Fruit fly (Drosophila melanogaster) whole organism, embryonic: ENCODE data around the gene g.

ENCODE experiments used
- ATbp ChIP-seq: fragments of 200-800 bp; sonication (Bioruptor generic); optimal IDR thresholded peaks from 2 replicates; lab custom pipeline; 2017; ENCODE audit warnings: missing biosample characterization, mild to moderate bottlenecking, missing genetic modification characterization, missing genetic modification reagents
- CG10209 ChIP-seq: fragments of 200-800 bp; sonication (Bioruptor generic); optimal IDR thresholded peaks from 3 replicates; lab custom pipeline; 2017; ENCODE audit warnings: missing biosample characterization, mild to moderate bottlenecking, missing genetic modification characterization, missing genetic modification reagents
- CG10462 ChIP-seq: fragments of 200-800 bp; sonication (Bioruptor generic); optimal IDR thresholded peaks from 2 replicates; lab custom pipeline; 2016; ENCODE audit warnings: missing biosample characterization, missing genetic modification characterization
- CG12236 ChIP-seq: fragments of 200-800 bp; sonication (Bioruptor generic); optimal IDR thresholded peaks from 2 replicates; lab custom pipeline; 2016; ENCODE audit warnings: missing biosample characterization, missing genetic modification characterization
- CG12659 ChIP-seq: fragments of 200-800 bp; sonication (Bioruptor generic); optimal IDR thresholded peaks from 3 replicates; lab custom pipeline; 2017; ENCODE audit warnings: mild to moderate bottlenecking, missing biosample characterization, missing genetic modification reagents, missing genetic modification characterization
- CG15601 ChIP-seq: fragments of 200-800 bp; sonication (Bioruptor generic); optimal IDR thresholded peaks from 3 replicates; lab custom pipeline; 2019; ENCODE audit warnings: missing biosample characterization, mild to moderate bottlenecking, missing genetic modification characterization, moderate library complexity
- CG17361 ChIP-seq: fragments of 200-800 bp; sonication (Bioruptor generic); IDR thresholded peaks from 3 replicates; pipeline ENCODE4 v1.3.6; 2022; ENCODE audit warnings: missing biosample characterization, missing genetic modification characterization
- CG1832 ChIP-seq: fragments of 200-800 bp; sonication (Bioruptor generic); optimal IDR thresholded peaks from 2 replicates; lab custom pipeline; 2017; ENCODE audit warnings: missing biosample characterization, mild to moderate bottlenecking, missing genetic modification characterization, inconsistent platforms
- CG30403 ChIP-seq: fragments of 200-800 bp; sonication (Bioruptor generic); optimal IDR thresholded peaks from 3 replicates; lab custom pipeline; 2016; ENCODE audit warnings: missing biosample characterization, missing genetic modification characterization
- CG31365 ChIP-seq: fragments of 200-800 bp; sonication (Bioruptor generic); optimal IDR thresholded peaks from 2 replicates; lab custom pipeline; 2018; ENCODE audit warnings: missing biosample characterization, mild to moderate bottlenecking, missing genetic modification characterization
- CG33213 ChIP-seq: fragments of 200-800 bp; sonication (Bioruptor generic); optimal IDR thresholded peaks from 3 replicates; lab custom pipeline; 2016; ENCODE audit warnings: missing biosample characterization, missing genetic modification characterization
- CG4404 ChIP-seq: fragments of 200-800 bp; sonication (Bioruptor generic); IDR thresholded peaks from 2 replicates; pipeline ENCODE4 v1.3.6; 2022; ENCODE audit warnings: missing biosample characterization, missing genetic modification characterization
- CG4617 ChIP-seq: fragments of 200-800 bp; sonication (Bioruptor generic); optimal IDR thresholded peaks from 3 replicates; lab custom pipeline; 2016; ENCODE audit warnings: missing biosample characterization, missing genetic modification characterization, borderline replicate concordance
- CG7372 ChIP-seq: fragments of 200-800 bp; sonication (Bioruptor generic); IDR thresholded peaks from 2 replicates; pipeline ENCODE4 v1.3.6; 2022; ENCODE audit warnings: missing biosample characterization, missing genetic modification characterization
- CG8290 ChIP-seq, 3 experiments: fragments of 200-800 bp; sonication (Bioruptor generic); optimal IDR thresholded peaks; 2 replicates each; lab custom pipeline; 2016 to 2019; ENCODE audit warnings: missing biosample characterization in 3 of 3, missing genetic modification characterization in 3 of 3, mild to moderate bottlenecking in 2 of 3, moderate library complexity in 1 of 3
- CG8765 ChIP-seq: fragments of 200-800 bp; sonication (Bioruptor generic); IDR thresholded peaks from 2 replicates; pipeline ENCODE4 v1.3.6; 2022; ENCODE audit warnings: missing biosample characterization, missing genetic modification characterization
- CG9437 ChIP-seq: fragments of 200-800 bp; sonication (Bioruptor generic); optimal IDR thresholded peaks from 2 replicates; lab custom pipeline; 2018; ENCODE audit warnings: missing biosample characterization, mild to moderate bottlenecking, missing genetic modification characterization
- CG9609 ChIP-seq: fragments of 200-800 bp; sonication (Bioruptor generic); optimal IDR thresholded peaks from 3 replicates; lab custom pipeline; 2016; ENCODE audit warnings: missing biosample characterization, missing genetic modification characterization
- CkIIα-i1 ChIP-seq: fragments of 200-800 bp; sonication (Bioruptor generic); IDR thresholded peaks from 2 replicates; pipeline ENCODE4 v1.3.6; 2022; ENCODE audit warnings: missing biosample characterization, missing genetic modification characterization
- D19A ChIP-seq: fragments of 200-800 bp; optimal IDR thresholded peaks from 3 replicates; lab custom pipeline; 2019; ENCODE audit warnings: missing biosample characterization, mild to moderate bottlenecking, missing genetic modification characterization, moderate library complexity
- Dfd ChIP-seq, 2 experiments: fragments of >200 bp; optimal IDR thresholded peaks; 2 replicates each; lab custom pipeline; 2017; ENCODE audit warnings: missing biosample characterization in 2 of 2, missing genetic modification characterization in 2 of 2
- Dip3 ChIP-seq: fragments of 200-800 bp; sonication (Bioruptor generic); optimal IDR thresholded peaks from 3 replicates; lab custom pipeline; 2016; ENCODE audit warnings: missing biosample characterization, missing genetic modification characterization
- Eip74EF ChIP-seq, 2 experiments: fragments of 200-800 bp in 1 of 2; fragments of >200 bp in 1 of 2; sonication (Bioruptor generic) in 1 of 2; optimal IDR thresholded peaks; 2 replicates each; lab custom pipeline; 2017 to 2019; ENCODE audit warnings: missing biosample characterization in 2 of 2, missing genetic modification characterization in 2 of 2, mild to moderate bottlenecking in 1 of 2, moderate library complexity in 1 of 2
- Gug ChIP-seq: fragments of 200-800 bp; sonication (Bioruptor generic); IDR thresholded peaks from 4 replicates; pipeline ENCODE4 v1.3.6; 2022; ENCODE audit warnings: missing biosample characterization, missing genetic modification characterization
- Hmr ChIP-seq: fragments of 200-800 bp; sonication (Bioruptor generic); optimal IDR thresholded peaks from 3 replicates; lab custom pipeline; 2017; ENCODE audit warnings: mild to moderate bottlenecking, missing biosample characterization, missing genetic modification reagents, missing genetic modification characterization
- Lhr ChIP-seq: fragments of 200-800 bp; sonication (Bioruptor generic); optimal IDR thresholded peaks from 3 replicates; lab custom pipeline; 2017; ENCODE audit warnings: mild to moderate bottlenecking, missing biosample characterization, missing genetic modification reagents, missing genetic modification characterization
- Nf-YA ChIP-seq: fragments of 200-800 bp; sonication (Bioruptor generic); IDR thresholded peaks from 2 replicates; pipeline ENCODE4 v1.3.6; 2022; ENCODE audit warnings: missing biosample characterization, missing genetic modification characterization
- Oaz ChIP-seq: fragments of 200-800 bp; sonication (Bioruptor generic); IDR thresholded peaks from 2 replicates; pipeline ENCODE4 v1.3.6; 2022; ENCODE audit warnings: missing biosample characterization, missing genetic modification characterization
- Pdp1 ChIP-seq, 2 experiments: fragments of 200-800 bp; sonication (Bioruptor generic); optimal IDR thresholded peaks; 3 replicates each; lab custom pipeline; 2016; ENCODE audit warnings: missing biosample characterization in 2 of 2, missing genetic modification characterization in 2 of 2, mild to moderate bottlenecking in 1 of 2, moderate library complexity in 1 of 2
- Side ChIP-seq: fragments of 200-800 bp; sonication (Bioruptor generic); optimal IDR thresholded peaks from 2 replicates; lab custom pipeline; 2016; ENCODE audit warnings: missing biosample characterization, missing genetic modification characterization
- Xbp1 ChIP-seq: fragments of 200-800 bp; sonication (Bioruptor generic); optimal IDR thresholded peaks from 3 replicates; lab custom pipeline; 2016; ENCODE audit warnings: missing biosample characterization, mild to moderate bottlenecking, missing genetic modification characterization
- abd-A ChIP-seq: fragments of 200-800 bp; sonication (Bioruptor generic); optimal IDR thresholded peaks from 3 replicates; lab custom pipeline; 2019; ENCODE audit warnings: missing biosample characterization, mild to moderate bottlenecking, missing genetic modification characterization, moderate library complexity
- ara ChIP-seq: fragments of 200-800 bp; sonication (Bioruptor generic); IDR thresholded peaks from 2 replicates; pipeline ENCODE4 v1.3.6; 2022; ENCODE audit warnings: missing biosample characterization, missing genetic modification characterization
- ash1 ChIP-seq: fragments of 200-800 bp; sonication (Bioruptor generic); optimal IDR thresholded peaks from 2 replicates; lab custom pipeline; 2018; ENCODE audit warnings: missing biosample characterization, mild to moderate bottlenecking, missing genetic modification characterization
- bigmax ChIP-seq: fragments of 200-800 bp; sonication (Bioruptor generic); optimal IDR thresholded peaks from 2 replicates; lab custom pipeline; 2018; ENCODE audit warnings: missing biosample characterization, mild to moderate bottlenecking, missing genetic modification characterization
- cad ChIP-seq: fragments of >200 bp; optimal IDR thresholded peaks from 2 replicates; lab custom pipeline; 2017; ENCODE audit warnings: missing biosample characterization, missing genetic modification characterization
- cwo ChIP-seq: fragments of 200-800 bp; sonication (Bioruptor generic); optimal IDR thresholded peaks from 3 replicates; lab custom pipeline; 2017; ENCODE audit warnings: missing biosample characterization, missing genetic modification characterization, mild to moderate bottlenecking, moderate library complexity, missing genetic modification reagents
- dimm ChIP-seq: fragments of 200-800 bp; sonication (Bioruptor generic); IDR thresholded peaks from 2 replicates; pipeline ENCODE4 v1.3.6; 2022; ENCODE audit warnings: missing biosample characterization, missing genetic modification characterization
- dmrt11E ChIP-seq: fragments of 200-800 bp; sonication (Bioruptor generic); optimal IDR thresholded peaks from 3 replicates; lab custom pipeline; 2018; ENCODE audit warnings: missing biosample characterization, mild to moderate bottlenecking, missing genetic modification characterization, moderate library complexity
- emc ChIP-seq: fragments of 200-800 bp; sonication (Bioruptor generic); optimal IDR thresholded peaks from 2 replicates; lab custom pipeline; 2016; ENCODE audit warnings: missing biosample characterization, missing genetic modification characterization
- grau ChIP-seq: fragments of 200-800 bp; optimal IDR thresholded peaks from 3 replicates; lab custom pipeline; 2019; ENCODE audit warnings: missing biosample characterization, mild to moderate bottlenecking, missing genetic modification characterization, moderate library complexity
- grn ChIP-seq: fragments of 200-800 bp; sonication (Bioruptor generic); optimal IDR thresholded peaks from 3 replicates; lab custom pipeline; 2017; ENCODE audit warnings: missing biosample characterization, missing genetic modification characterization
- hth ChIP-seq: fragments of >200 bp; optimal IDR thresholded peaks from 2 replicates; lab custom pipeline; 2017; ENCODE audit warnings: inconsistent platforms
- lab ChIP-seq: fragments of 200-800 bp; sonication (Bioruptor generic); optimal IDR thresholded peaks from 3 replicates; lab custom pipeline; 2017; ENCODE audit warnings: missing biosample characterization, missing genetic modification characterization, mild to moderate bottlenecking, moderate library complexity, missing genetic modification reagents
- lola ChIP-seq, 3 experiments: fragments of >200 bp in 2 of 3; fragments of 200-800 bp in 1 of 3; sonication (Bioruptor generic) in 1 of 3; optimal IDR thresholded peaks; 2 replicates each; lab custom pipeline; 2017 to 2019; ENCODE audit warnings: missing biosample characterization in 3 of 3, missing genetic modification characterization in 3 of 3, mild to moderate bottlenecking in 1 of 3, moderate library complexity in 1 of 3
- luna ChIP-seq: fragments of 200-800 bp; sonication (Bioruptor generic); optimal IDR thresholded peaks from 2 replicates; lab custom pipeline; 2016; ENCODE audit warnings: missing biosample characterization, missing genetic modification characterization
- ro ChIP-seq: fragments of 200-800 bp; sonication (Bioruptor generic); IDR thresholded peaks from 2 replicates; pipeline ENCODE4 v1.3.6; 2022; ENCODE audit warnings: missing biosample characterization, missing genetic modification characterization
- sd ChIP-seq: fragments of 200-800 bp; sonication (Bioruptor generic); optimal IDR thresholded peaks from 3 replicates; lab custom pipeline; 2018; ENCODE audit warnings: missing biosample characterization, mild to moderate bottlenecking, missing genetic modification characterization, moderate library complexity
- slou ChIP-seq: fragments of 200-800 bp; sonication (Bioruptor generic); optimal IDR thresholded peaks from 3 replicates; lab custom pipeline; 2016; ENCODE audit warnings: missing biosample characterization, missing genetic modification characterization
- ttk ChIP-seq: fragments of 200-800 bp; sonication (Bioruptor generic); IDR thresholded peaks from 2 replicates; pipeline ENCODE4 v2.1.2; 2022; ENCODE audit warnings: missing biosample characterization, missing genetic modification characterization
- vnd ChIP-seq: fragments of 200-800 bp; sonication (Bioruptor generic); IDR thresholded peaks from 3 replicates; pipeline ENCODE4 v1.3.6; 2022; ENCODE audit warnings: missing biosample characterization, missing genetic modification characterization; ENCODE audit not compliant: partially characterized antibody
- yki ChIP-seq: fragments of >200 bp; optimal IDR thresholded peaks from 3 replicates; lab custom pipeline; 2018

g gene

dm6 chrX:13736174-13736482, at the start of gene g (continued):
- TF ChIP-seq Hmr: no peak
- TF ChIP-seq Nf-YA (GFP tag; lab: Robert Waterston, UW): no peak
- no peak for TF ChIP-seq ro (GFP tag; lab: Robert Waterston, UW)
- peak; percentile 40 for TF ChIP-seq Lhr (GFP tag; lab: Kevin White, UChicago)
- TF ChIP-seq CG9437 (GFP tag; lab: Kevin White, UChicago): no peak
- no peak for TF ChIP-seq CG31365 (tag; lab: Kevin White, UChicago)
- TF ChIP-seq CG33213 (GFP tag; lab: Kevin White, UChicago): peak; percentile 22
- no peak for TF ChIP-seq Xbp1 (GFP tag; lab: Kevin White, UChicago)
- no peak for TF ChIP-seq ash1 (GFP tag; lab: Kevin White, UChicago)
- TF ChIP-seq Dip3 (GFP tag; lab: Kevin White, UChicago): no peak
- no peak for TF ChIP-seq Pdp1 (GFP tag; optimal IDR thresholded peaks at IDR 0.05; lab: Kevin White, UChicago)
- no peak for TF ChIP-seq cwo
- TF ChIP-seq CG30403 (GFP tag; lab: Kevin White, UChicago): no peak
- TF ChIP-seq CG4617 (GFP tag; lab: Kevin White, UChicago): no peak
- no peak for TF ChIP-seq CG12236
- no peak for TF ChIP-seq Oaz (GFP tag; lab: Robert Waterston, UW)
- no peak for TF ChIP-seq CG8765 (GFP tag; lab: Robert Waterston, UW)
- no peak for TF ChIP-seq D19A (tag; lab: Kevin White, UChicago)
- TF ChIP-seq lola (GFP tag; optimal IDR thresholded peaks at IDR 0.05; lab: Kevin White, UChicago): no peak
- no peak for TF ChIP-seq bigmax
- no peak for TF ChIP-seq abd-A (tag; lab: Kevin White, UChicago)
- TF ChIP-seq CG8290 (GFP tag; optimal IDR thresholded peaks at IDR 0.05; lab: Kevin White, UChicago): no peak
- no peak for TF ChIP-seq CG8290 (tag; optimal IDR thresholded peaks at IDR 0.05; lab: Kevin White, UChicago)
- no peak for TF ChIP-seq ATbp (GFP tag; lab: Kevin White, UChicago)
- TF ChIP-seq CG4404 (GFP tag; lab: Robert Waterston, UW): no peak
- TF ChIP-seq Dfd (GFP tag; optimal IDR thresholded peaks at IDR 0.05; lab: Kevin White, UChicago): no peak
- TF ChIP-seq emc (GFP tag; lab: Kevin White, UChicago): no peak
- TF ChIP-seq Side: no peak
- no peak for TF ChIP-seq dimm (GFP tag; lab: Robert Waterston, UW)
- no peak for TF ChIP-seq CG9609 (GFP tag; lab: Kevin White, UChicago)
- TF ChIP-seq CG1832: no peak
- no peak for TF ChIP-seq grn (GFP tag; lab: Kevin White, UChicago)
- no peak for TF ChIP-seq CG17361 (GFP tag; lab: Robert Waterston, UW)
- TF ChIP-seq CG7372: no peak
- no peak for TF ChIP-seq CG15601 (tag; lab: Kevin White, UChicago)
- peak; percentile 77 for TF ChIP-seq vnd (GFP tag; lab: Robert Waterston, UW)
- TF ChIP-seq hth (lab: Kevin White, UChicago): no peak
- no peak for TF ChIP-seq CG10209
- peak; percentile 49 for TF ChIP-seq CG12659 (GFP tag; lab: Kevin White, UChicago)
- TF ChIP-seq slou (GFP tag; lab: Kevin White, UChicago): no peak
- TF ChIP-seq dmrt11E: no peak
- no peak for TF ChIP-seq Eip74EF (GFP tag; optimal IDR thresholded peaks at IDR 0.05; lab: Kevin White, UChicago)
- no peak for TF ChIP-seq Gug
- TF ChIP-seq sd: no peak
- TF ChIP-seq ara (GFP tag; lab: Robert Waterston, UW): no peak
- TF ChIP-seq grau (tag; lab: Kevin White, UChicago): no peak
- no peak for TF ChIP-seq yki (lab: Kevin White, UChicago)
- no peak for TF ChIP-seq CkIIα-i1 (GFP tag; lab: Robert Waterston, UW)
- no peak for TF ChIP-seq cad (GFP tag; lab: Kevin White, UChicago)
- TF ChIP-seq ttk (GFP tag; lab: Robert Waterston, UW): no peak
- no peak for TF ChIP-seq lab (GFP tag; lab: Kevin White, UChicago)
- no peak for TF ChIP-seq CG10462 (GFP tag; lab: Kevin White, UChicago)
- no peak for TF ChIP-seq luna (GFP tag; lab: Kevin White, UChicago)
